Worm (Caenorhabditis elegans) whole organism, mixed stage, embryonic: Measurements from ENCODE around the gene rad-23.

Experiments
- lin-13 ChIP-seq: fragments of 150-350 bp; optimal IDR thresholded peaks from 2 replicates; lab custom pipeline; 2014; ENCODE audit warnings: missing biosample characterization, missing genetic modification characterization
- nhr-237 ChIP-seq: fragments of 150-350 bp; optimal IDR thresholded peaks from 2 replicates; lab custom pipeline; 2014; ENCODE audit warnings: missing biosample characterization, missing genetic modification characterization
- snpc-4 ChIP-seq: fragments of 150-350 bp; optimal IDR thresholded peaks from 2 replicates; lab custom pipeline; 2014; ENCODE audit warnings: missing biosample characterization, missing genetic modification characterization
- zip-8 ChIP-seq: fragments of 150-350 bp; optimal IDR thresholded peaks from 2 replicates; lab custom pipeline; 2014; ENCODE audit warnings: missing biosample characterization, missing genetic modification characterization
- ztf-11 ChIP-seq: fragments of 150-350 bp; optimal IDR thresholded peaks from 2 replicates; lab custom pipeline; 2014; ENCODE audit warnings: missing biosample characterization, missing genetic modification characterization

- TF ChIP-seq snpc-4 (tag; lab: Kevin White, UChicago) (no peak), nhr-237 (tag; lab: Kevin White, UChicago) (no peak), lin-13 (tag; lab: Kevin White, UChicago) (no peak), zip-8 (tag; lab: Kevin White, UChicago) (no peak), ztf-11 (tag; lab: Kevin White, UChicago) (no peak)
Measured at ce11 chrII:11642736-11643135, 9.8 kb downstream of the rad-23 start.
